Fruit fly (Drosophila melanogaster) whole organism, embryonic: ENCODE results near the gene woc.

Experiments
- BEAF-32 ChIP-seq: fragments of 200-800 bp; sonication (Bioruptor generic); optimal IDR thresholded peaks from 3 replicates; lab custom pipeline; 2017; ENCODE audit warnings: missing biosample characterization, missing genetic modification characterization, mild to moderate bottlenecking, moderate library complexity, missing genetic modification reagents
- CG2120 ChIP-seq: fragments of 200-800 bp; sonication (Bioruptor generic); optimal IDR thresholded peaks from 3 replicates; lab custom pipeline; 2016; ENCODE audit warnings: missing biosample characterization, missing genetic modification characterization
- CG6254 ChIP-seq: fragments of 200-800 bp; sonication (Bioruptor generic); optimal IDR thresholded peaks from 3 replicates; lab custom pipeline; 2017; ENCODE audit warnings: mild to moderate bottlenecking, missing biosample characterization, missing genetic modification reagents, missing genetic modification characterization
- Gug ChIP-seq: fragments of 200-800 bp; sonication (Bioruptor generic); IDR thresholded peaks from 4 replicates; pipeline ENCODE4 v1.3.6; 2022; ENCODE audit warnings: missing biosample characterization, missing genetic modification characterization
- grau ChIP-seq: fragments of 200-800 bp; optimal IDR thresholded peaks from 3 replicates; lab custom pipeline; 2019; ENCODE audit warnings: missing biosample characterization, mild to moderate bottlenecking, missing genetic modification characterization, moderate library complexity

DNA sequence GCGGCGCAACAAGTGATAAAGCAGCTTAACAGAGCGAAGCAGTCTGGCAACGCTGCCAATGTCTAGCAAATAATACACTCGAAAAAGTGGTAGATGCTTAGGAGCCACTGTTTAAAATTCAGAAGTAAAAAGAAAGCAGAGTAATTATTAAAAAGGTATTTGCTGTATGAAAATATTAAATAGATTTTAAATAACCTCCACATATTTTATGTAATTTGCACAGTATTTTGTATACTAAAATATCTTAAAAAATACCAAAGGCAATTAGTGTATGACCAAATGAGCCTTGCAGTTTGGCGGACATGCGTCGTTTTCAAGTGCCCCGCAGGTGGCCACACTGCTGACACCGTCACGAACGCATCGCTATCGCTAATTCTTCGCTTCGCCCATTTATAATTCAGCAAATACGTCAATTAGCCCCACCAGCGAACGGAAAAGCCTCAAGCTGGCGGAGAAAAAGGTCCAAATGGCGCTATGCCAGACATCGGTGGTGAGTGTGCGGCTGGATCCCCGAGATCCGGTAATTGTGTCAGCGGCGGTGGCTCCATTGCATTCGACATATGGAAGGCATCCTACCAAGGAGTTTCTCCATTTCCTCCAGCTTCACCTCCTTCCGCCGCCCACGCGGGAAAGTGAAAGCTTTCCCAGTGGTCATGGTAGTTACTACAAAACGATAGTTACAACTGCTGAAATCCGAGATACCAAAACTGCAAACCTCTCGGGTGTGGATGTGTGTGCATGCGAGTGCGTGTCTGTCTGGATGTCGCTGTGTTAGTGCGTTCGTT, 10.5 kb downstream of the woc start, which contains the start of gene pll:
- TF ChIP-seq grau (tag; lab: Kevin White, UChicago) (peak; percentile 80), Gug (peak; percentile 88), BEAF-32 (GFP tag; lab: Kevin White, UChicago) (peak; percentile 83), CG2120 (GFP tag; lab: Kevin White, UChicago) (peak; percentile 92), CG6254 (peak; percentile 51)
